Fruit fly (Drosophila melanogaster) whole organism, embryonic: ENCODE measurements around the gene saturn.

Experiments
- Adf1 ChIP-seq: fragments of 200-800 bp; sonication (Bioruptor generic); IDR thresholded peaks from 2 replicates; pipeline ENCODE4 v1.3.6; 2022; ENCODE audit warnings: missing biosample characterization, missing genetic modification characterization
- BtbVII ChIP-seq: fragments of 200-800 bp; sonication (Bioruptor generic); optimal IDR thresholded peaks from 3 replicates; lab custom pipeline; 2017; ENCODE audit warnings: missing biosample characterization, mild to moderate bottlenecking, missing genetic modification characterization
- CG10267 ChIP-seq: fragments of 200-800 bp; sonication (Bioruptor generic); optimal IDR thresholded peaks from 2 replicates; lab custom pipeline; 2018; ENCODE audit warnings: missing biosample characterization, mild to moderate bottlenecking, missing genetic modification characterization, moderate library complexity
- CG10462 ChIP-seq: fragments of 200-800 bp; sonication (Bioruptor generic); optimal IDR thresholded peaks from 2 replicates; lab custom pipeline; 2016; ENCODE audit warnings: missing biosample characterization, missing genetic modification characterization
- CG11723 ChIP-seq: fragments of 200-800 bp; sonication (Bioruptor generic); optimal IDR thresholded peaks from 2 replicates; lab custom pipeline; 2017; ENCODE audit warnings: missing biosample characterization, mild to moderate bottlenecking, missing genetic modification characterization
- CG12299 ChIP-seq: fragments of 200-800 bp; sonication (Bioruptor generic); optimal IDR thresholded peaks from 2 replicates; lab custom pipeline; 2018; ENCODE audit warnings: missing biosample characterization, mild to moderate bottlenecking, missing genetic modification characterization
- CG13624 ChIP-seq: fragments of 200-800 bp; sonication (Bioruptor generic); optimal IDR thresholded peaks from 2 replicates; lab custom pipeline; 2016; ENCODE audit warnings: missing biosample characterization, missing genetic modification characterization
- CG13894 ChIP-seq: fragments of 200-800 bp; sonication (Bioruptor generic); optimal IDR thresholded peaks from 3 replicates; lab custom pipeline; 2018; ENCODE audit warnings: missing biosample characterization, mild to moderate bottlenecking, missing genetic modification characterization, moderate library complexity
- CG14860 ChIP-seq: fragments of 200-800 bp; sonication (Bioruptor generic); IDR thresholded peaks from 3 replicates; pipeline ENCODE4 v1.3.6; 2022; ENCODE audit warnings: missing biosample characterization, missing genetic modification characterization; ENCODE audit not compliant: partially characterized antibody
- CG15011 ChIP-seq: fragments of 200-800 bp; sonication (Bioruptor generic); optimal IDR thresholded peaks from 3 replicates; lab custom pipeline; 2018; ENCODE audit warnings: missing biosample characterization, mild to moderate bottlenecking, missing genetic modification characterization
- CG15073 ChIP-seq: fragments of 200-800 bp; sonication (Bioruptor generic); optimal IDR thresholded peaks from 2 replicates; lab custom pipeline; 2016; ENCODE audit warnings: missing biosample characterization, missing genetic modification characterization
- CG1602 ChIP-seq: fragments of 200-800 bp; sonication (Bioruptor generic); optimal IDR thresholded peaks from 3 replicates; lab custom pipeline; 2016; ENCODE audit warnings: missing biosample characterization, missing genetic modification characterization
- CG16815 ChIP-seq: fragments of 200-800 bp; sonication (Bioruptor generic); optimal IDR thresholded peaks from 3 replicates; lab custom pipeline; 2017; ENCODE audit warnings: missing biosample characterization, mild to moderate bottlenecking, missing genetic modification characterization
- CG18476 ChIP-seq: fragments of 200-800 bp; sonication (Bioruptor generic); optimal IDR thresholded peaks from 2 replicates; lab custom pipeline; 2016; ENCODE audit warnings: missing biosample characterization, mild to moderate bottlenecking, missing genetic modification characterization
- CG18599 ChIP-seq: fragments of 200-800 bp; sonication (Bioruptor generic); optimal IDR thresholded peaks from 3 replicates; lab custom pipeline; 2017; ENCODE audit warnings: missing biosample characterization, missing genetic modification characterization, mild to moderate bottlenecking, moderate library complexity, missing genetic modification reagents
- CG2116 ChIP-seq: fragments of 200-800 bp; sonication (Bioruptor generic); optimal IDR thresholded peaks from 3 replicates; lab custom pipeline; 2018; ENCODE audit warnings: missing biosample characterization, mild to moderate bottlenecking, missing genetic modification characterization
- CG31224 ChIP-seq: fragments of 200-800 bp; sonication (Bioruptor generic); IDR thresholded peaks from 2 replicates; pipeline ENCODE4 v1.3.6; 2022; ENCODE audit warnings: missing biosample characterization, missing genetic modification characterization
- CG34376 ChIP-seq: fragments of 200-800 bp; sonication (Bioruptor generic); optimal IDR thresholded peaks from 2 replicates; lab custom pipeline; 2018; ENCODE audit warnings: missing biosample characterization, mild to moderate bottlenecking, missing genetic modification characterization
- CG4282 ChIP-seq: fragments of 200-800 bp; sonication (Bioruptor generic); optimal IDR thresholded peaks from 2 replicates; lab custom pipeline; 2016; ENCODE audit warnings: missing biosample characterization, missing genetic modification characterization
- CG5180 ChIP-seq: fragments of 200-800 bp; sonication (Bioruptor generic); optimal IDR thresholded peaks from 3 replicates; lab custom pipeline; 2017; ENCODE audit warnings: missing biosample characterization, missing genetic modification characterization, mild to moderate bottlenecking, moderate library complexity, missing genetic modification reagents
- CG6654 ChIP-seq: fragments of 200-800 bp; sonication (Bioruptor generic); optimal IDR thresholded peaks from 2 replicates; lab custom pipeline; 2017; ENCODE audit warnings: missing biosample characterization, mild to moderate bottlenecking, missing genetic modification characterization
- CG9437 ChIP-seq: fragments of 200-800 bp; sonication (Bioruptor generic); optimal IDR thresholded peaks from 2 replicates; lab custom pipeline; 2018; ENCODE audit warnings: missing biosample characterization, mild to moderate bottlenecking, missing genetic modification characterization
- Dip2 ChIP-seq: fragments of 200-800 bp; sonication (Bioruptor generic); IDR thresholded peaks from 2 replicates; pipeline ENCODE4 v1.3.6; 2022; ENCODE audit warnings: missing biosample characterization, missing genetic modification characterization
- Dref ChIP-seq: fragments of 200-800 bp; sonication (Bioruptor generic); IDR thresholded peaks from 2 replicates; pipeline ENCODE4 v1.3.6; 2022; ENCODE audit warnings: missing biosample characterization, missing genetic modification characterization
- Gsc ChIP-seq: fragments of 200-800 bp; sonication (Bioruptor generic); IDR thresholded peaks from 2 replicates; pipeline ENCODE4 v1.3.6; 2022; ENCODE audit warnings: missing biosample characterization, missing genetic modification characterization
- HLHmδ ChIP-seq: fragments of 200-800 bp; sonication (Bioruptor generic); optimal IDR thresholded peaks from 2 replicates; lab custom pipeline; 2018; ENCODE audit warnings: missing biosample characterization, mild to moderate bottlenecking, missing genetic modification characterization, moderate library complexity
- NFAT ChIP-seq: fragments of 200-800 bp; sonication (Bioruptor generic); IDR thresholded peaks from 2 replicates; pipeline ENCODE4 v1.3.6; 2022; ENCODE audit warnings: missing biosample characterization, missing genetic modification characterization
- PHDP ChIP-seq: fragments of 200-800 bp; sonication (Bioruptor generic); optimal IDR thresholded peaks from 3 replicates; lab custom pipeline; 2018; ENCODE audit warnings: missing biosample characterization, mild to moderate bottlenecking, missing genetic modification characterization, moderate library complexity
- Sry-β ChIP-seq: fragments of 200-800 bp; sonication (Bioruptor generic); optimal IDR thresholded peaks from 2 replicates; lab custom pipeline; 2018; ENCODE audit warnings: missing biosample characterization, mild to moderate bottlenecking, missing genetic modification characterization, moderate library complexity
- Sry-δ ChIP-seq: fragments of 200-800 bp; sonication (Bioruptor generic); optimal IDR thresholded peaks from 2 replicates; lab custom pipeline; 2016; ENCODE audit warnings: missing biosample characterization, missing genetic modification characterization
- Tbp ChIP-seq: fragments of >200 bp; optimal IDR thresholded peaks from 2 replicates; lab custom pipeline; 2018; ENCODE audit warnings: missing biosample characterization, missing genetic modification characterization
- Xrp1 ChIP-seq: fragments of 200-800 bp; sonication (Bioruptor generic); IDR thresholded peaks from 2 replicates; pipeline ENCODE4 v1.3.6; 2022; ENCODE audit warnings: missing biosample characterization, missing genetic modification characterization
- aop ChIP-seq: fragments of 200-800 bp; sonication (Bioruptor generic); IDR thresholded peaks from 2 replicates; pipeline ENCODE4 v1.3.6; 2022; ENCODE audit warnings: missing biosample characterization, missing genetic modification characterization
- btn ChIP-seq: fragments of 200-800 bp; sonication (Bioruptor generic); optimal IDR thresholded peaks from 2 replicates; lab custom pipeline; 2016; ENCODE audit warnings: missing biosample characterization, missing genetic modification characterization
- cwo ChIP-seq: fragments of 200-800 bp; sonication (Bioruptor generic); optimal IDR thresholded peaks from 3 replicates; lab custom pipeline; 2017; ENCODE audit warnings: missing biosample characterization, missing genetic modification characterization, mild to moderate bottlenecking, moderate library complexity, missing genetic modification reagents
- dimm ChIP-seq: fragments of 200-800 bp; sonication (Bioruptor generic); IDR thresholded peaks from 2 replicates; pipeline ENCODE4 v1.3.6; 2022; ENCODE audit warnings: missing biosample characterization, missing genetic modification characterization
- dmrt99B ChIP-seq: fragments of 200-800 bp; sonication (Bioruptor generic); optimal IDR thresholded peaks from 2 replicates; lab custom pipeline; 2018; ENCODE audit warnings: missing biosample characterization, mild to moderate bottlenecking, missing genetic modification characterization, moderate library complexity
- fd102C ChIP-seq: fragments of 200-800 bp; sonication (Bioruptor generic); optimal IDR thresholded peaks from 2 replicates; lab custom pipeline; 2018; ENCODE audit warnings: missing biosample characterization, mild to moderate bottlenecking, missing genetic modification characterization, moderate library complexity
- gro ChIP-seq: fragments of 200-800 bp; sonication (Bioruptor generic); optimal IDR thresholded peaks from 2 replicates; lab custom pipeline; 2016; ENCODE audit warnings: missing biosample characterization, missing genetic modification characterization
- jing ChIP-seq: fragments of 200-800 bp; sonication (Bioruptor generic); optimal IDR thresholded peaks from 2 replicates; lab custom pipeline; 2018; ENCODE audit warnings: missing biosample characterization, mild to moderate bottlenecking, missing genetic modification characterization
- ken ChIP-seq: fragments of 200-800 bp; sonication (Bioruptor generic); IDR thresholded peaks from 3 replicates; pipeline ENCODE4 v1.3.6; 2022; ENCODE audit warnings: missing biosample characterization, missing genetic modification characterization
- mam ChIP-seq: fragments of 200-800 bp; sonication (Bioruptor generic); optimal IDR thresholded peaks from 3 replicates; lab custom pipeline; 2016; ENCODE audit warnings: missing biosample characterization, missing genetic modification characterization
- nmo ChIP-seq: fragments of 200-800 bp; sonication (Bioruptor generic); optimal IDR thresholded peaks from 2 replicates; lab custom pipeline; 2018; ENCODE audit warnings: missing biosample characterization, mild to moderate bottlenecking, missing genetic modification characterization, moderate library complexity
- pfk ChIP-seq: fragments of 200-800 bp; sonication (Bioruptor generic); optimal IDR thresholded peaks from 2 replicates; lab custom pipeline; 2018; ENCODE audit warnings: missing biosample characterization, mild to moderate bottlenecking, missing genetic modification characterization, moderate library complexity
- pita ChIP-seq: fragments of 200-800 bp; sonication (Bioruptor generic); optimal IDR thresholded peaks from 2 replicates; lab custom pipeline; 2017; ENCODE audit warnings: missing biosample characterization, mild to moderate bottlenecking, missing genetic modification characterization
- salm ChIP-seq: fragments of 200-800 bp; sonication (Bioruptor generic); optimal IDR thresholded peaks from 2 replicates; lab custom pipeline; 2018; ENCODE audit warnings: missing biosample characterization, mild to moderate bottlenecking, missing genetic modification characterization
- schlank ChIP-seq: fragments of 200-800 bp; sonication (Bioruptor generic); optimal IDR thresholded peaks from 2 replicates; lab custom pipeline; 2018; ENCODE audit warnings: missing biosample characterization, mild to moderate bottlenecking, missing genetic modification characterization
- sna ChIP-seq: fragments of 200-800 bp; sonication (Bioruptor generic); IDR thresholded peaks from 2 replicates; pipeline ENCODE4 v1.3.6; 2022; ENCODE audit warnings: missing biosample characterization, missing genetic modification characterization; ENCODE audit not compliant: partially characterized antibody
- toy ChIP-seq: fragments of 200-800 bp; sonication (Bioruptor generic); IDR thresholded peaks from 2 replicates; pipeline ENCODE4 v1.3.6; 2022; ENCODE audit warnings: missing biosample characterization, missing genetic modification characterization
- trh ChIP-seq: fragments of 200-800 bp; sonication (Bioruptor generic); optimal IDR thresholded peaks from 2 replicates; lab custom pipeline; 2016; ENCODE audit warnings: missing biosample characterization, missing genetic modification characterization
- twi ChIP-seq: fragments of 200-800 bp; optimal IDR thresholded peaks from 2 replicates; lab custom pipeline; 2019; ENCODE audit warnings: missing biosample characterization, mild to moderate bottlenecking, missing genetic modification characterization, moderate library complexity
- zfh2 ChIP-seq: fragments of 200-800 bp; sonication (Bioruptor generic); optimal IDR thresholded peaks from 2 replicates; lab custom pipeline; 2016; ENCODE audit warnings: missing biosample characterization, missing genetic modification characterization

Gene saturn

DNA sequence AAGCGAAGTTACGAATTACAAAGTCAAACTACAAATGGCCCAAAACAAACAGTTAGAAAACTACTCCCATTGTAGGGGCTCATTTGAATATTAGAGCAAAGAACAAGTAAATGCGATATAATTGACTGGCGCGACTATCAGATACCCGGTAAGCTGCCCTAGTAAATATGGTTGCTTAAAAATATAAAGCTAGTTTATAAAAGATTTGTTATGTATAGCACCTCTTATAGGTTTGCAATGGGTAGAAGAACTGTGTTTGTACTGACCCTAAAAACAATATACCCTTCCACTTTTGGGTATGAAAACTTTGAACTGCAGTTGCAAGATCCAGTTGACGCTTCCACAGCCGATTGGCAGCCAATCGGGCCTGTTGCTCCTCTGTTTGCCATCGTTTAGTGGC lies 36.9 kb upstream of the saturn start (continued):
- no peak for TF ChIP-seq CG11723
- no peak for TF ChIP-seq CG9437 (GFP tag; lab: Kevin White, UChicago)
- TF ChIP-seq HLHmδ (GFP tag; lab: Kevin White, UChicago) = no peak
- no peak for TF ChIP-seq cwo (GFP tag; lab: Kevin White, UChicago)
- no peak for TF ChIP-seq Adf1 (GFP tag; lab: Robert Waterston, UW)
- no peak for TF ChIP-seq salm
- no peak for TF ChIP-seq sna
- no peak for TF ChIP-seq CG15073
- no peak for TF ChIP-seq trh (GFP tag; lab: Kevin White, UChicago)
- TF ChIP-seq ken (GFP tag; lab: Robert Waterston, UW) = no peak
- peak; percentile 14 for TF ChIP-seq CG10462 (GFP tag; lab: Kevin White, UChicago)
- no peak for TF ChIP-seq mam (GFP tag; lab: Kevin White, UChicago)
- TF ChIP-seq Xrp1 (GFP tag; lab: Robert Waterston, UW) = peak; percentile 56; the same call in 1 of the 2 replicates
- TF ChIP-seq Dref (GFP tag; lab: Robert Waterston, UW) = no peak
- no peak for TF ChIP-seq twi (tag; lab: Kevin White, UChicago)
- TF ChIP-seq nmo (GFP tag; lab: Kevin White, UChicago) = peak; percentile 50
- TF ChIP-seq CG10267 (tag; lab: Kevin White, UChicago) = peak; percentile 45
- TF ChIP-seq CG1602 (GFP tag; lab: Kevin White, UChicago) = peak; percentile 37
- peak; percentile 12 for TF ChIP-seq dmrt99B
- no peak for TF ChIP-seq gro
- no peak for TF ChIP-seq fd102C (GFP tag; lab: Kevin White, UChicago)
- no peak for TF ChIP-seq CG15011 (GFP tag; lab: Kevin White, UChicago)
- TF ChIP-seq CG34376 (GFP tag; lab: Kevin White, UChicago) = no peak
- TF ChIP-seq CG16815 (GFP tag; lab: Kevin White, UChicago) = peak; percentile 34
- no peak for TF ChIP-seq CG2116
- no peak for TF ChIP-seq Sry-β
- no peak for TF ChIP-seq zfh2 (GFP tag; lab: Kevin White, UChicago)
- no peak for TF ChIP-seq CG4282 (GFP tag; lab: Kevin White, UChicago)
- TF ChIP-seq CG5180 (GFP tag; lab: Kevin White, UChicago) = no peak
- TF ChIP-seq btn (GFP tag; lab: Kevin White, UChicago) = no peak
- no peak for TF ChIP-seq CG13894
- TF ChIP-seq toy = no peak
- TF ChIP-seq CG6654 (GFP tag; lab: Kevin White, UChicago) = no peak
- peak; percentile 16 for TF ChIP-seq PHDP
- no peak for TF ChIP-seq CG18476 (GFP tag; lab: Kevin White, UChicago)
- no peak for TF ChIP-seq Dip2 (GFP tag; lab: Robert Waterston, UW)
- TF ChIP-seq pita (GFP tag; lab: Kevin White, UChicago) = no peak
- TF ChIP-seq CG13624 = no peak
- TF ChIP-seq dimm (GFP tag; lab: Robert Waterston, UW) = no peak
- TF ChIP-seq BtbVII (GFP tag; lab: Kevin White, UChicago) = no peak
- TF ChIP-seq pfk = no peak
- TF ChIP-seq NFAT = no peak
- TF ChIP-seq Sry-δ = no peak
- TF ChIP-seq jing (GFP tag; lab: Kevin White, UChicago) = peak; percentile 36
- TF ChIP-seq CG14860 (GFP tag; lab: Robert Waterston, UW) = 0 out of 3 replicates have a peak, but pooled peaks have one; percentile 24
- TF ChIP-seq CG12299 (tag; lab: Kevin White, UChicago) = no peak
- TF ChIP-seq Gsc (GFP tag; lab: Robert Waterston, UW) = no peak; the same call in 1 of the 2 replicates
- TF ChIP-seq CG18599 = no peak
- TF ChIP-seq aop (GFP tag; lab: Robert Waterston, UW) = no peak
- TF ChIP-seq Tbp (GFP tag; lab: Kevin White, UChicago) = no peak
- TF ChIP-seq schlank (tag; lab: Kevin White, UChicago) = no peak
- no peak for TF ChIP-seq CG31224 (GFP tag; lab: Robert Waterston, UW)
